Worm (Caenorhabditis elegans) whole organism, young adult: ENCODE data around the gene C34F6.11.

ENCODE experiments used
- B0035.1 ChIP-seq: sonication (generic microtip); optimal IDR thresholded peaks from 2 replicates; lab custom pipeline; 2016; ENCODE audit warnings: missing genetic modification characterization, mild to moderate bottlenecking, missing compliant biosample characterization, missing genotype, missing genetic modification reagents
- B0336.3 ChIP-seq: fragments of 200-800 bp; sonication (Bioruptor generic); IDR thresholded peaks from 2 replicates; pipeline ENCODE4 v1.3.6; 2022; ENCODE audit warnings: missing genetic modification characterization, missing compliant biosample characterization
- C06A6.2 ChIP-seq: fragments of 200-800 bp; sonication (Bioruptor generic); conservative IDR thresholded peaks from 2 replicates; pipeline ENCODE4 v1.3.6; 2022; ENCODE audit warnings: missing genetic modification characterization, missing compliant biosample characterization
- F22D6.2 ChIP-seq: sonication (generic microtip); optimal IDR thresholded peaks from 2 replicates; lab custom pipeline; 2016; ENCODE audit warnings: mild to moderate bottlenecking, missing genetic modification characterization, missing compliant biosample characterization
- F49E8.2 ChIP-seq: sonication (generic microtip); optimal IDR thresholded peaks from 3 replicates; lab custom pipeline; 2017; ENCODE audit warnings: missing genetic modification characterization, mild to moderate bottlenecking, missing compliant biosample characterization, antibody characterized with exemption, moderate library complexity; ENCODE audit not compliant: insufficient read depth
- K11D2.4 ChIP-seq: fragments of 200-800 bp; sonication (Bioruptor generic); IDR thresholded peaks from 2 replicates; pipeline ENCODE4 v1.3.6; 2022; ENCODE audit warnings: missing genetic modification reagents, missing genetic modification characterization, missing compliant biosample characterization
- K12H6.12 ChIP-seq: fragments of 200-800 bp; sonication (Bioruptor generic); optimal IDR thresholded peaks from 2 replicates; lab custom pipeline; 2018; ENCODE audit warnings: mild to moderate bottlenecking, missing genetic modification characterization, missing compliant biosample characterization
- T26A5.8 ChIP-seq: sonication (generic microtip); optimal IDR thresholded peaks from 2 replicates; lab custom pipeline; 2016; ENCODE audit warnings: missing genetic modification characterization, missing compliant biosample characterization
- Y53G8AR.9 ChIP-seq: fragments of 200-800 bp; sonication (Bioruptor generic); conservative IDR thresholded peaks from 2 replicates; pipeline ENCODE4 v1.3.6; 2022; ENCODE audit warnings: missing genetic modification reagents, missing genetic modification characterization, missing compliant biosample characterization
- Y56A3A.18 ChIP-seq: fragments of 200-800 bp; sonication (Bioruptor generic); IDR thresholded peaks from 2 replicates; pipeline ENCODE4 v1.3.6; 2022; ENCODE audit warnings: missing genetic modification reagents, missing genetic modification characterization, missing compliant biosample characterization
- Y67H2A.10 ChIP-seq: fragments of 200-800 bp; sonication (Bioruptor generic); conservative IDR thresholded peaks from 2 replicates; pipeline ENCODE4 v1.3.6; 2022; ENCODE audit warnings: missing genetic modification reagents, missing genetic modification characterization, missing compliant biosample characterization
- ZK185.1 ChIP-seq: sonication (generic microtip); optimal IDR thresholded peaks from 2 replicates; lab custom pipeline; 2016; ENCODE audit warnings: mild to moderate bottlenecking, missing genetic modification characterization, missing compliant biosample characterization; ENCODE audit not compliant: poor library complexity, severe bottlenecking
- aptf-3 ChIP-seq: fragments of 200-800 bp; sonication (Bioruptor generic); IDR thresholded peaks from 2 replicates; pipeline ENCODE4 v1.3.6; 2022; ENCODE audit warnings: missing genetic modification characterization, missing compliant biosample characterization
- atf-7 ChIP-seq: sonication (generic microtip); optimal IDR thresholded peaks from 2 replicates; lab custom pipeline; 2017; ENCODE audit warnings: mild to moderate bottlenecking, missing genetic modification characterization, missing compliant biosample characterization
- attf-5 ChIP-seq: fragments of 200-800 bp; sonication (Bioruptor generic); optimal IDR thresholded peaks from 2 replicates; lab custom pipeline; 2018; ENCODE audit warnings: mild to moderate bottlenecking, missing genetic modification characterization, missing compliant biosample characterization
- chd-7 ChIP-seq: sonication (generic microtip); optimal IDR thresholded peaks from 2 replicates; lab custom pipeline; 2016; ENCODE audit warnings: mild to moderate bottlenecking, missing genetic modification characterization, moderate library complexity, missing compliant biosample characterization
- die-1 ChIP-seq: sonication (generic microtip); optimal IDR thresholded peaks from 2 replicates; lab custom pipeline; 2016; ENCODE audit warnings: missing genotype, mild to moderate bottlenecking, missing genetic modification characterization, missing compliant biosample characterization
- dox-1 ChIP-seq: fragments of 200-800 bp; sonication (Bioruptor generic); IDR thresholded peaks from 2 replicates; pipeline ENCODE4 v1.3.6; 2022; ENCODE audit warnings: missing genetic modification reagents, missing genetic modification characterization, missing compliant biosample characterization
- egl-18 ChIP-seq: fragments of 200-800 bp; sonication (Bioruptor generic); IDR thresholded peaks from 2 replicates; pipeline ENCODE4 v1.3.6; 2022; ENCODE audit warnings: missing genetic modification reagents, missing genetic modification characterization, missing compliant biosample characterization
- fkh-3 ChIP-seq: sonication (generic microtip); optimal IDR thresholded peaks from 2 replicates; lab custom pipeline; 2016; ENCODE audit warnings: mild to moderate bottlenecking, missing genetic modification characterization, missing compliant biosample characterization
- gei-17 ChIP-seq: fragments of 200-800 bp; sonication (Bioruptor generic); optimal IDR thresholded peaks from 2 replicates; lab custom pipeline; 2018; ENCODE audit warnings: mild to moderate bottlenecking, missing genetic modification characterization, missing compliant biosample characterization
- hmg-1.2 ChIP-seq: fragments of 200-800 bp; sonication (Bioruptor generic); IDR thresholded peaks from 2 replicates; pipeline ENCODE4 v1.3.6; 2022; ENCODE audit warnings: missing genetic modification reagents, missing genetic modification characterization, missing compliant biosample characterization
- let-526 ChIP-seq: fragments of 200-800 bp; sonication (Bioruptor generic); IDR thresholded peaks from 2 replicates; pipeline ENCODE4 v1.3.6; 2022; ENCODE audit warnings: missing genetic modification reagents, missing genetic modification characterization, missing compliant biosample characterization
- let-607 ChIP-seq, 2 experiments: fragments of 200-800 bp in 1 of 2; sonication (Bioruptor generic) in 1 of 2; sonication (generic microtip) in 1 of 2; optimal IDR thresholded peaks; 2 replicates each; lab custom pipeline; 2016 to 2018; ENCODE audit warnings: mild to moderate bottlenecking in 2 of 2, missing compliant biosample characterization in 2 of 2, missing genetic modification characterization in 2 of 2, moderate library complexity in 2 of 2, missing genotype in 1 of 2
- lin-35 ChIP-seq, 3 experiments: fragments of 150-350 bp in 2 of 3; sonication (generic microtip) in 1 of 3; optimal IDR thresholded peaks; 2 replicates each; lab custom pipeline; 2014 to 2018; ENCODE audit warnings: missing biosample characterization in 3 of 3, missing genetic modification characterization in 3 of 3, missing genetic modification reagents in 3 of 3
- lin-40 ChIP-seq: sonication (generic microtip); optimal IDR thresholded peaks from 2 replicates; lab custom pipeline; 2016; ENCODE audit warnings: missing genetic modification characterization, mild to moderate bottlenecking, missing compliant biosample characterization, missing genotype, missing genetic modification reagents
- lin-54 ChIP-seq: fragments of 200-800 bp; sonication (Bioruptor generic); optimal IDR thresholded peaks from 2 replicates; lab custom pipeline; 2018; ENCODE audit warnings: mild to moderate bottlenecking, missing genetic modification characterization, missing compliant biosample characterization
- lir-1 ChIP-seq: fragments of 200-800 bp; sonication (Bioruptor generic); conservative IDR thresholded peaks from 2 replicates; pipeline ENCODE4 v1.3.6; 2022; ENCODE audit warnings: missing genetic modification reagents, missing genetic modification characterization, missing compliant biosample characterization
- lsl-1 ChIP-seq: fragments of 200-800 bp; sonication (Bioruptor generic); optimal IDR thresholded peaks from 2 replicates; lab custom pipeline; 2018; ENCODE audit warnings: mild to moderate bottlenecking, missing genetic modification characterization, moderate library complexity, missing compliant biosample characterization
- madf-10 ChIP-seq: sonication (generic microtip); optimal IDR thresholded peaks from 2 replicates; lab custom pipeline; 2016; ENCODE audit warnings: mild to moderate bottlenecking, missing genetic modification characterization, missing compliant biosample characterization
- mcd-1 ChIP-seq: fragments of 200-800 bp; sonication (Bioruptor generic); IDR thresholded peaks from 2 replicates; pipeline ENCODE4 v1.3.6; 2022; ENCODE audit warnings: missing genetic modification reagents, missing genetic modification characterization, missing compliant biosample characterization
- nfyb-1 ChIP-seq: fragments of 200-800 bp; sonication (Bioruptor generic); IDR thresholded peaks from 2 replicates; pipeline ENCODE4 v1.3.6; 2022; ENCODE audit warnings: missing genetic modification reagents, missing genetic modification characterization, missing compliant biosample characterization
- nhr-80 ChIP-seq: sonication (generic microtip); optimal IDR thresholded peaks from 2 replicates; lab custom pipeline; 2016; ENCODE audit warnings: missing genetic modification characterization, missing compliant biosample characterization
- nhr-90 ChIP-seq: sonication (generic microtip); optimal IDR thresholded peaks from 2 replicates; lab custom pipeline; 2016; ENCODE audit warnings: missing genotype, mild to moderate bottlenecking, missing genetic modification characterization, missing compliant biosample characterization
- pbrm-1 ChIP-seq: fragments of 200-800 bp; sonication (Bioruptor generic); IDR thresholded peaks from 2 replicates; pipeline ENCODE4 v1.3.6; 2022; ENCODE audit warnings: missing genetic modification reagents, missing genetic modification characterization, missing compliant biosample characterization
- pha-4 ChIP-seq: fragments of 150-350 bp; sonication (generic microtip); optimal IDR thresholded peaks from 2 replicates; lab custom pipeline; 2014; ENCODE audit warnings: missing biosample characterization, missing genetic modification reagents, missing genetic modification characterization
- rcor-1 ChIP-seq: fragments of 200-800 bp; sonication (Bioruptor generic); IDR thresholded peaks from 2 replicates; pipeline ENCODE4 v1.3.6; 2022; ENCODE audit warnings: missing genetic modification reagents, missing genetic modification characterization, missing compliant biosample characterization
- repo-1 ChIP-seq: sonication (generic microtip); optimal IDR thresholded peaks from 2 replicates; lab custom pipeline; 2017; ENCODE audit warnings: mild to moderate bottlenecking, missing genetic modification characterization, missing compliant biosample characterization
- snpc-4 ChIP-seq, 5 experiments: fragments of 150-350 bp in 1 of 5; sonication (generic microtip) in 4 of 5; optimal IDR thresholded peaks; 2 replicates each; lab custom pipeline; 2014 to 2018; ENCODE audit warnings: missing genetic modification characterization in 5 of 5, missing biosample characterization in 3 of 5, antibody characterized with exemption in 2 of 5, mild to moderate bottlenecking in 2 of 5, missing compliant biosample characterization in 2 of 5, missing genotype in 2 of 5, moderate library complexity in 2 of 5, missing genetic modification reagents in 1 of 5
- somi-1 ChIP-seq: fragments of 200-800 bp; sonication (Bioruptor generic); optimal IDR thresholded peaks from 2 replicates; lab custom pipeline; 2018; ENCODE audit warnings: mild to moderate bottlenecking, missing genetic modification characterization, missing compliant biosample characterization
- tbp1 ChIP-seq: fragments of 200-800 bp; sonication (Bioruptor generic); optimal IDR thresholded peaks from 2 replicates; lab custom pipeline; 2018; ENCODE audit warnings: mild to moderate bottlenecking, missing genetic modification characterization, missing compliant biosample characterization
- tlf-1 ChIP-seq: fragments of 200-800 bp; sonication (Bioruptor generic); optimal IDR thresholded peaks from 2 replicates; lab custom pipeline; 2018; ENCODE audit warnings: mild to moderate bottlenecking, missing genetic modification characterization, missing compliant biosample characterization
- unc-62 ChIP-seq: fragments of 150-350 bp; optimal IDR thresholded peaks from 2 replicates; lab custom pipeline; 2014; ENCODE audit warnings: missing biosample characterization, missing genetic modification reagents, missing genetic modification characterization
- ztf-18 ChIP-seq: sonication (generic microtip); optimal IDR thresholded peaks from 2 replicates; lab custom pipeline; 2016; ENCODE audit warnings: missing genotype, mild to moderate bottlenecking, missing genetic modification characterization, missing compliant biosample characterization
- ztf-26 ChIP-seq: sonication (generic microtip); optimal IDR thresholded peaks from 2 replicates; lab custom pipeline; 2017; ENCODE audit warnings: missing genetic modification characterization, missing compliant biosample characterization
- ztf-6 ChIP-seq: fragments of 200-800 bp; sonication (Bioruptor generic); IDR thresholded peaks from 2 replicates; pipeline ENCODE4 v1.3.6; 2022; ENCODE audit warnings: missing genetic modification reagents, missing genetic modification characterization, missing compliant biosample characterization

C34F6.11 gene

DNA sequence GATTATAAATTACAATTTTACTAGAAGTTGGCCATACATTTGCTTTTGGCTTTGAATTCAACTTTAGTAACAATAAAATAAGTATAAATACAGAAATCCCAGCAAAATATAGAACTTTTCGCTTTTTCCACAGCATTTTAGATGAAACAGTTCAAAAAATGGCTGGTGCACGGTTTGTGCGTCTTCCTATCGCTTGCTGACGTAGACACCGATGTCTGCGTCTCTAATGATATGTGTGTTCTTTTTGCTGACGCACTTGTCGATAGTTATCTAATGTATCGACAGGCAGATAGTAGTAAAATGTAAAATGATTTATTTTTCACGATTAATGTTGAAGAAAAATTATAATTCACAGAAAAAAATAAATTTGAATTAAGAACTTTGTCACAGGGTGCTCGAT is 3.2 kb upstream of the C34F6.11 start, which contains the start of gene hst-2:
TSS of gene hst-2 (minus strand) at position 203 of the 400 bp plus-strand sequence.
- TF ChIP-seq chd-7 (tag; lab: Kevin White, UChicago) (peak; percentile 20), nfyb-1 (GFP tag; lab: Robert Waterston, UW) (peak; percentile 77), nhr-80 (peak; percentile 62), repo-1 (tag; lab: Kevin White, UChicago) (peak; percentile 41), K11D2.4 (GFP tag; lab: Robert Waterston, UW) (peak; percentile 71), lin-40 (tag; lab: Kevin White, UChicago) (peak; percentile 93), lir-1 (GFP tag; lab: Robert Waterston, UW) (0 out of 2 replicates have a peak, but pooled peaks have one; percentile 44), lin-54 (GFP tag; lab: Kevin White, UChicago) (peak; percentile 48), somi-1 (peak; percentile 4), let-607 (tag; optimal IDR thresholded peaks at IDR 0.05; lab: Kevin White, UChicago) (peak in 1 of 2 experiments; percentile 75), T26A5.8 (tag; lab: Kevin White, UChicago) (no peak), rcor-1 (GFP tag; lab: Robert Waterston, UW) (no peak), let-526 (GFP tag; lab: Robert Waterston, UW) (peak; percentile 62; the same call in 1 of the 2 replicates), egl-18 (GFP tag; lab: Robert Waterston, UW) (no peak), C06A6.2 (peak; percentile 72), ZK185.1 (tag; lab: Kevin White, UChicago) (peak; percentile 91), aptf-3 (GFP tag; lab: Robert Waterston, UW) (no peak), pbrm-1 (GFP tag; lab: Robert Waterston, UW) (peak; percentile 80), ztf-18 (tag; lab: Kevin White, UChicago) (peak; percentile 95), gei-17 (peak; percentile 72), hmg-1.2 (GFP tag; lab: Robert Waterston, UW) (peak; percentile 98), attf-5 (GFP tag; lab: Kevin White, UChicago) (peak; percentile 41), mcd-1 (peak; percentile 70), die-1 (no peak), tlf-1 (peak; percentile 39), ztf-26 (tag; lab: Kevin White, UChicago) (peak; percentile 24), Y56A3A.18 (GFP tag; lab: Robert Waterston, UW) (peak; percentile 82), dox-1 (GFP tag; lab: Robert Waterston, UW) (peak; percentile 70), B0336.3 (GFP tag; lab: Robert Waterston, UW) (peak; percentile 76), F49E8.2 (tag; lab: Kevin White, UChicago) (no peak), ztf-6 (no peak), atf-7 (tag; lab: Kevin White, UChicago) (peak; percentile 13), K12H6.12 (tag; lab: Kevin White, UChicago) (peak; percentile 42), snpc-4 (GFP tag; optimal IDR thresholded peaks at IDR 0.05; lab: Kevin White, UChicago) (no peak), snpc-4 (tag; optimal IDR thresholded peaks at IDR 0.05; lab: Kevin White, UChicago) (peak in 2 of 4 experiments; percentile 44 to 57), unc-62 (GFP tag; lab: Kevin White, UChicago) (peak; percentile 26), pha-4 (tag; lab: Kevin White, UChicago) (peak; percentile 61), madf-10 (peak; percentile 24), nhr-90 (tag; lab: Kevin White, UChicago) (no peak), Y53G8AR.9 (peak; percentile 86), tbp1 (GFP tag; lab: Kevin White, UChicago) (peak; percentile 62), Y67H2A.10 (no peak), F22D6.2 (peak; percentile 37), lsl-1 (no peak), lin-35 (GFP tag; optimal IDR thresholded peaks at IDR 0.05; lab: Kevin White, UChicago) (peak in 1 of 3 experiments; percentile 68), fkh-3 (tag; lab: Kevin White, UChicago) (no peak), B0035.1 (peak; percentile 32)
- TF ChIP-seq, all 124 proteins: peak for 35
